Worm (Caenorhabditis elegans): Measurements from ENCODE around the gene flp-21.

DNA sequence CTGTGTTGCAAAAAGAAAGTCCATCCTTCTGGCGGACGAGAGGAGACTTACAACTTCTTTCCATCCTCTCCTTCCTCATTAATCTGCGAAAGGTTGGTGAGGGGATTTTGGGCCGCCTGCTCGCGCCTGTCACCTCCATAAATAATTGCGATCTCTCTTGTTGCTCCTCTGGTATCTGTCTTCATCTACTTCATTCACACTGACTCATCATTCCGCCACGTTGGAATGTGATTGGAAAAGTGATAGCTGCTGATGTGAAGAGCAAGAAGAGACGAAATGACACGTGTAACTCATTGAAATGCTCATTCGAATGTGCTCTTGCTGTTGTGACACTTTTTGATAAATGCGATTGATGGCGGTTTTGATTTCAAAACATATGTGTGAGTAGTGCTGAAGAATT, 29.5 kb downstream of the flp-21 start:
- TF ChIP-seq snpc-4 (GFP tag; optimal IDR thresholded peaks at IDR 0.05) = no peak
- TF ChIP-seq snpc-4 (tag; optimal IDR thresholded peaks at IDR 0.05) = no peak
- TF ChIP-seq dpl-1 (GFP tag; optimal IDR thresholded peaks at IDR 0.05) = no peak
- no peak for TF ChIP-seq dpff-1 (tag; optimal IDR thresholded peaks at IDR 0.05)
- TF ChIP-seq sptf-2 (GFP tag; optimal IDR thresholded peaks at IDR 0.05) = no peak
- no peak for TF ChIP-seq madf-10 (tag; optimal IDR thresholded peaks at IDR 0.05)
- no peak for TF ChIP-seq ama-1 (optimal IDR thresholded peaks at IDR 0.05)
- TF ChIP-seq ama-1 (GFP tag; optimal IDR thresholded peaks at IDR 0.05) = no peak
- no peak for TF ChIP-seq F10E7.11 (tag; optimal IDR thresholded peaks at IDR 0.05)
- no peak for TF ChIP-seq hmg-20 (GFP tag; IDR thresholded peaks at IDR 0.05)
- no peak for TF ChIP-seq F23B12.7 (tag; optimal IDR thresholded peaks at IDR 0.05; ENCODE audit: insufficient read depth)
- TF ChIP-seq D2030.7 (GFP tag; IDR thresholded peaks at IDR 0.05) = no peak
- TF ChIP-seq Y53F4B.3 (GFP tag; IDR thresholded peaks at IDR 0.05) = no peak
- no peak for TF ChIP-seq Y56A3A.18 (GFP tag; IDR thresholded peaks at IDR 0.05)

Data from whole organism, young adult.